Fruit fly (Drosophila melanogaster) whole organism, prepupa: ENCODE data around the gene Piezo.

Source experiments
- CG10669 ChIP-seq: fragments of 200-800 bp; sonication (Bioruptor generic); optimal IDR thresholded peaks from 3 replicates; lab custom pipeline; 2018; ENCODE audit warnings: missing biosample characterization, mild to moderate bottlenecking, missing genetic modification characterization, moderate library complexity
- CG11294 ChIP-seq: fragments of 200-800 bp; sonication (Bioruptor generic); IDR thresholded peaks from 2 replicates; pipeline ENCODE4 v1.3.6; 2022; ENCODE audit warnings: missing biosample characterization, missing genetic modification characterization
- CG11762 ChIP-seq: fragments of 200-800 bp; sonication (Bioruptor generic); optimal IDR thresholded peaks from 3 replicates; lab custom pipeline; 2016; ENCODE audit warnings: missing biosample characterization, missing genetic modification characterization; ENCODE audit not compliant: insufficient read depth
- CG11902 ChIP-seq: fragments of 200-800 bp; sonication (Bioruptor generic); optimal IDR thresholded peaks from 3 replicates; lab custom pipeline; 2016; ENCODE audit warnings: missing biosample characterization, missing genetic modification characterization
- CG15336 ChIP-seq: fragments of 200-800 bp; sonication (Bioruptor generic); IDR thresholded peaks from 2 replicates; pipeline ENCODE4 v1.3.6; 2022; ENCODE audit warnings: missing biosample characterization, missing genetic modification characterization
- CG1621 ChIP-seq: fragments of 200-800 bp; sonication (Bioruptor generic); optimal IDR thresholded peaks from 3 replicates; lab custom pipeline; 2018; ENCODE audit warnings: missing biosample characterization, mild to moderate bottlenecking, missing genetic modification characterization
- CG16779 ChIP-seq: fragments of 200-800 bp; sonication (Bioruptor generic); optimal IDR thresholded peaks from 3 replicates; lab custom pipeline; 2017; ENCODE audit warnings: missing biosample characterization, mild to moderate bottlenecking, missing genetic modification characterization
- CG31627 ChIP-seq: fragments of 200-800 bp; sonication (Bioruptor generic); optimal IDR thresholded peaks from 3 replicates; lab custom pipeline; 2016; ENCODE audit warnings: missing biosample characterization, missing genetic modification characterization
- CG32006 ChIP-seq: fragments of 200-800 bp; sonication (Bioruptor generic); optimal IDR thresholded peaks from 3 replicates; lab custom pipeline; 2017; ENCODE audit warnings: missing biosample characterization, mild to moderate bottlenecking, missing genetic modification characterization
- CG34406 ChIP-seq: fragments of 200-800 bp; sonication (Bioruptor generic); optimal IDR thresholded peaks from 3 replicates; lab custom pipeline; 2016; ENCODE audit warnings: missing biosample characterization, missing genetic modification characterization
- CG3919 ChIP-seq: fragments of 200-800 bp; sonication (Bioruptor generic); optimal IDR thresholded peaks from 3 replicates; lab custom pipeline; 2016; ENCODE audit warnings: missing biosample characterization, missing genetic modification characterization
- CG4318 ChIP-seq: fragments of 200-800 bp; sonication (Bioruptor generic); optimal IDR thresholded peaks from 3 replicates; lab custom pipeline; 2017; ENCODE audit warnings: missing biosample characterization, mild to moderate bottlenecking, missing genetic modification characterization
- CG6163 ChIP-seq: fragments of 200-800 bp; sonication (Bioruptor generic); IDR thresholded peaks from 3 replicates; pipeline ENCODE4 v1.3.6; 2022; ENCODE audit warnings: missing biosample characterization, missing genetic modification characterization
- CG6854 ChIP-seq: fragments of 200-800 bp; sonication (Bioruptor generic); optimal IDR thresholded peaks from 2 replicates; lab custom pipeline; 2017; ENCODE audit warnings: missing biosample characterization, mild to moderate bottlenecking, missing genetic modification characterization
- CG7368 ChIP-seq: fragments of 200-800 bp; sonication (Bioruptor generic); optimal IDR thresholded peaks from 3 replicates; lab custom pipeline; 2016; ENCODE audit warnings: missing biosample characterization, missing genetic modification characterization
- CG8119 ChIP-seq: fragments of 200-800 bp; sonication (Bioruptor generic); IDR thresholded peaks from 3 replicates; pipeline ENCODE4 v1.3.6; 2022; ENCODE audit warnings: missing biosample characterization, missing genetic modification characterization
- CG9139 ChIP-seq: fragments of 200-800 bp; sonication (Bioruptor generic); optimal IDR thresholded peaks from 3 replicates; lab custom pipeline; 2017; ENCODE audit warnings: missing biosample characterization, mild to moderate bottlenecking, missing genetic modification characterization
- Eip78C ChIP-seq: fragments of 200-800 bp; sonication (Bioruptor generic); peaks from one replicate; lab custom pipeline; 2016; ENCODE audit warnings: missing biosample characterization, missing genetic modification characterization
- Eip93F ChIP-seq: fragments of 200-800 bp; sonication (Bioruptor generic); optimal IDR thresholded peaks from 2 replicates; lab custom pipeline; 2016; ENCODE audit warnings: missing biosample characterization, mild to moderate bottlenecking, missing genetic modification characterization
- Ets21C ChIP-seq: fragments of 200-800 bp; sonication (Bioruptor generic); optimal IDR thresholded peaks from 3 replicates; lab custom pipeline; 2016; ENCODE audit warnings: missing biosample characterization, missing genetic modification characterization
- Gug ChIP-seq: fragments of 200-800 bp; sonication (Bioruptor generic); IDR thresholded peaks from 2 replicates; pipeline ENCODE4 v1.3.6; 2022; ENCODE audit warnings: missing biosample characterization, missing genetic modification characterization
- Hr38 ChIP-seq: sonication (Bioruptor generic); optimal IDR thresholded peaks from 2 replicates; lab custom pipeline; 2016; ENCODE audit warnings: missing biosample characterization, missing genetic modification characterization
- Hr4 ChIP-seq: fragments of 200-800 bp; sonication (Bioruptor generic); optimal IDR thresholded peaks from 3 replicates; lab custom pipeline; 2016; ENCODE audit warnings: missing biosample characterization, missing genetic modification characterization
- Lpt ChIP-seq: fragments of 200-800 bp; sonication (Bioruptor generic); optimal IDR thresholded peaks from 3 replicates; lab custom pipeline; 2016; ENCODE audit warnings: missing biosample characterization, missing genetic modification characterization
- OdsH ChIP-seq: fragments of 200-800 bp; sonication (Bioruptor generic); optimal IDR thresholded peaks from 3 replicates; lab custom pipeline; 2016; ENCODE audit warnings: missing biosample characterization, missing genetic modification characterization
- Smox ChIP-seq: fragments of 200-800 bp; sonication (Bioruptor generic); optimal IDR thresholded peaks from 3 replicates; lab custom pipeline; 2016; ENCODE audit warnings: missing biosample characterization, missing genetic modification characterization
- Sox102F ChIP-seq: fragments of 200-800 bp; sonication (Bioruptor generic); optimal IDR thresholded peaks from 2 replicates; lab custom pipeline; 2016; ENCODE audit warnings: missing biosample characterization, mild to moderate bottlenecking, missing genetic modification characterization
- Sox14 ChIP-seq: fragments of 200-800 bp; sonication (Bioruptor generic); optimal IDR thresholded peaks from 3 replicates; lab custom pipeline; 2016; ENCODE audit warnings: missing biosample characterization, missing genetic modification characterization
- Sox15 ChIP-seq: fragments of 200-800 bp; sonication (Bioruptor generic); optimal IDR thresholded peaks from 3 replicates; lab custom pipeline; 2016; ENCODE audit warnings: missing biosample characterization, missing genetic modification characterization
- achi ChIP-seq: fragments of 200-800 bp; sonication (Bioruptor generic); optimal IDR thresholded peaks from 3 replicates; lab custom pipeline; 2016; ENCODE audit warnings: missing biosample characterization, missing genetic modification characterization
- acj6 ChIP-seq: fragments of 200-800 bp; sonication (Bioruptor generic); optimal IDR thresholded peaks from 3 replicates; lab custom pipeline; 2016; ENCODE audit warnings: missing biosample characterization, missing genetic modification characterization
- cyc ChIP-seq: fragments of 200-800 bp; sonication (Bioruptor generic); optimal IDR thresholded peaks from 3 replicates; lab custom pipeline; 2016; ENCODE audit warnings: missing biosample characterization, missing genetic modification characterization
- dac ChIP-seq: fragments of 200-800 bp; sonication (Bioruptor generic); optimal IDR thresholded peaks from 2 replicates; lab custom pipeline; 2017; ENCODE audit warnings: missing biosample characterization, mild to moderate bottlenecking, missing genetic modification characterization
- eg ChIP-seq: fragments of 200-800 bp; sonication (Bioruptor generic); IDR thresholded peaks from 3 replicates; pipeline ENCODE4 v1.3.6; 2022; ENCODE audit warnings: missing biosample characterization, missing genetic modification characterization
- fd59A ChIP-seq: fragments of 200-800 bp; sonication (Bioruptor generic); optimal IDR thresholded peaks from 2 replicates; lab custom pipeline; 2017; ENCODE audit warnings: missing biosample characterization, mild to moderate bottlenecking, missing genetic modification characterization, missing genetic modification reagents
- fd85E ChIP-seq: fragments of 200-800 bp; sonication (Bioruptor generic); optimal IDR thresholded peaks from 3 replicates; lab custom pipeline; 2016; ENCODE audit warnings: missing biosample characterization, missing genetic modification characterization
- fkh ChIP-seq: fragments of 200-800 bp; sonication (Bioruptor generic); optimal IDR thresholded peaks from 3 replicates; lab custom pipeline; 2017; ENCODE audit warnings: missing biosample characterization, mild to moderate bottlenecking, missing genetic modification characterization, moderate library complexity
- lz ChIP-seq: fragments of 200-800 bp; sonication (Bioruptor generic); optimal IDR thresholded peaks from 3 replicates; lab custom pipeline; 2016; ENCODE audit warnings: missing biosample characterization, missing genetic modification characterization
- net ChIP-seq: fragments of 200-800 bp; sonication (Bioruptor generic); optimal IDR thresholded peaks from 3 replicates; lab custom pipeline; 2016; ENCODE audit warnings: missing biosample characterization, missing genetic modification characterization
- pdm3 ChIP-seq: fragments of 200-800 bp; sonication (Bioruptor generic); optimal IDR thresholded peaks from 3 replicates; lab custom pipeline; 2016; ENCODE audit warnings: missing biosample characterization, missing genetic modification characterization
- salr ChIP-seq, 2 experiments: fragments of 200-800 bp; sonication (Bioruptor generic); optimal IDR thresholded peaks; 3 replicates each; lab custom pipeline; 2016 to 2018; ENCODE audit warnings: missing biosample characterization in 2 of 2, missing genetic modification characterization in 2 of 2, mild to moderate bottlenecking in 1 of 2
- spab ChIP-seq: fragments of 200-800 bp; sonication (Bioruptor generic); optimal IDR thresholded peaks from 2 replicates; lab custom pipeline; 2017; ENCODE audit warnings: missing biosample characterization, mild to moderate bottlenecking, missing genetic modification characterization, missing genetic modification reagents
- ss ChIP-seq, 2 experiments: fragments of 200-800 bp; sonication (Bioruptor generic); optimal IDR thresholded peaks; 2 replicates in 1 of 2; 3 replicates in 1 of 2; lab custom pipeline; 2017 to 2018; ENCODE audit warnings: mild to moderate bottlenecking in 2 of 2, missing biosample characterization in 2 of 2, missing genetic modification characterization in 2 of 2, moderate library complexity in 1 of 2
- topi ChIP-seq: fragments of 200-800 bp; sonication (Bioruptor generic); optimal IDR thresholded peaks from 3 replicates; lab custom pipeline; 2016; ENCODE audit warnings: missing biosample characterization, missing genetic modification characterization
- vri ChIP-seq: fragments of 200-800 bp; sonication (Bioruptor generic); optimal IDR thresholded peaks from 3 replicates; lab custom pipeline; 2016; ENCODE audit warnings: missing biosample characterization, mild to moderate bottlenecking, missing genetic modification characterization

Gene Piezo

DNA sequence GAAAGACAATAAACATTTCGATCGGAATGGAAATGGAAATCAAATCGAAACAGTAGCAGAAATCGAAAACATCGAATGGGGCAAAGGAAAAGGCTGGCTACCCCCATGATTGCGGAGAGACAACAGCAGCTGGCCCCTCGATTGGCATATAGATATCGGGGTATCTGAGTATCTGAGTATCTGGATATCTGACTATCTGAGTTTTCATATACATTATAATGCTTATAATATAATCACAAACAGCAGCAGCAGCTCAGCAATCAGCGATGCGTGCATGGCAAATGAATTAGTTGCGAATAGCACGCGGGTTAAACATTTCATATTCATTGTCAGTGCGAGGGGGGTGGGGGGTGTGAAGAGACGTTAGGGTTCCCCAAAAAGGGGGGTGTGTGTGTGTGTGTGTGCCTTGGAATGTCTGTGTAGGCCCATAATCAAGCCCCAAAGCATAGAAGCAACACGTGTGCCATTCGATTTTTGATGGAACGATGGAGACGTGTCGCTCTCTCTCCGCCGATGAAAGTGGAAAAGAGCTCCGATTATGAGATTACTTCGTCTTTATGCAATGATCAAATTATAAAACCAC lies 7.8 kb downstream of the Piezo start:
- TF ChIP-seq CG6854 (GFP tag; lab: Kevin White, UChicago) (no peak), Smox (GFP tag; lab: Kevin White, UChicago) (no peak), cyc (GFP tag; lab: Kevin White, UChicago) (no peak), lz (no peak), CG9139 (GFP tag; lab: Kevin White, UChicago) (no peak), fd85E (GFP tag; lab: Kevin White, UChicago) (no peak), Gug (GFP tag; lab: Robert Waterston, UW) (no peak), OdsH (no peak), vri (GFP tag; lab: Kevin White, UChicago) (no peak), CG1621 (tag; lab: Kevin White, UChicago) (no peak), eg (GFP tag; lab: Robert Waterston, UW) (no peak), CG11294 (GFP tag; lab: Robert Waterston, UW) (no peak), fd59A (GFP tag; lab: Kevin White, UChicago) (no peak), CG31627 (GFP tag; lab: Kevin White, UChicago) (no peak), Eip78C (GFP tag; lab: Kevin White, UChicago) (no peak), Sox15 (GFP tag; lab: Kevin White, UChicago) (no peak), Sox102F (GFP tag; lab: Kevin White, UChicago) (no peak), fkh (GFP tag; lab: Kevin White, UChicago) (no peak), CG11902 (no peak), CG3919 (GFP tag; lab: Kevin White, UChicago) (no peak)
- TF ChIP-seq, all 60 proteins: peak for 0

DNA sequence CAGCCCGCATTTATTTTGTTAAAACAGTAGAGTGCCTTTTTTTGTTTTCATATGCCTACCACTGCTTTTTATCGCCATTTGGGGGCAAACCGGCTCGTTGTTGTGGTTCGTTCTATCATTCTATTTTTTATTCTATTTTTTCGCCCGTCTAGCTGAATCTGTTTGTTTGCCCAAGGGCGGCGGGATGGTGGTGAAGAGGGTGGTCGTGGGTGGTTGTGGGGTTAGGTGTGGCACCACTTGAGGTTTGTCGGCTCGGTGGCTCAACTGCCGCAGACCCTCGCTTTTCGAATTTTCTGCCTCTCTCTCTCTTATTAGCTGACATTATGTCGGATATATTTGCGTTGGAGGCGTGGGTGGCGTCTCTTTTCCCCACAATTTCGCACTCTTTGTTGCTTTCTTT lies 8.7 kb downstream of the Piezo start:
- TF ChIP-seq CG6163 (GFP tag; lab: Robert Waterston, UW) (0 out of 3 replicates have a peak, but pooled peaks have one; percentile 44), CG15336 (GFP tag; lab: Robert Waterston, UW) (peak; percentile 23; the same call in 1 of the 2 replicates), Gug (GFP tag; lab: Robert Waterston, UW) (no peak), Sox14 (GFP tag; lab: Kevin White, UChicago) (peak; percentile 24)

DNA sequence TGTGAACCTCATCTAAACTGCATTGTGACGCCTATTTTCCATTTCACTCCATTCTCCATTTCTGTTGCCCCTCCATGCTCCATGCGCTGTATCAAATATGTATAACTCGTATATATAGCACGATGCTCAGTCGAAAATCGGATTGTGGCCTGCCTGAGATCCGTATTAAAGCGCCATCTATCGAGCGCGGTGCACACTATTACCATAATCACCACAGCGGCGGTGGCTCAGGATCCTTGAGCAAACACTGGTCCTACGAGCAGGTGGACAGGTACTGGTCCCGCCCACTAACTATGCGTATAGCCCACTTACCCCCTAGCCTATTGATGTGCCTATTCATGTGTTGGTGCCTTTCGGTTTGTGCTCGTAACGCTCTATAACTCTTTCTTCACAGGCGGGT lies 22.1 kb downstream of the Piezo start:
- no peak for TF ChIP-seq Eip93F (GFP tag; lab: Kevin White, UChicago)
- TF ChIP-seq CG8119 (GFP tag; lab: Robert Waterston, UW): no peak
- TF ChIP-seq Lpt (GFP tag; lab: Kevin White, UChicago): no peak
- no peak for TF ChIP-seq Smox (GFP tag; lab: Kevin White, UChicago)
- no peak for TF ChIP-seq CG34406 (GFP tag; lab: Kevin White, UChicago)
- TF ChIP-seq pdm3 (GFP tag; lab: Kevin White, UChicago): no peak
- TF ChIP-seq CG11762: no peak
- no peak for TF ChIP-seq CG16779 (tag; lab: Kevin White, UChicago)
- no peak for TF ChIP-seq salr (GFP tag; optimal IDR thresholded peaks at IDR 0.05; lab: Kevin White, UChicago)
- TF ChIP-seq achi (GFP tag; lab: Kevin White, UChicago): no peak
- TF ChIP-seq spab (GFP tag; lab: Kevin White, UChicago): no peak
- no peak for TF ChIP-seq OdsH
- no peak for TF ChIP-seq Hr38 (GFP tag; lab: Kevin White, UChicago)
- no peak for TF ChIP-seq fd59A (GFP tag; lab: Kevin White, UChicago)
- no peak for TF ChIP-seq vri (GFP tag; lab: Kevin White, UChicago)
- TF ChIP-seq Hr4: no peak
- TF ChIP-seq cyc (GFP tag; lab: Kevin White, UChicago): no peak
- TF ChIP-seq topi (GFP tag; lab: Kevin White, UChicago): no peak
- TF ChIP-seq eg (GFP tag; lab: Robert Waterston, UW): no peak
- TF ChIP-seq Sox14 (GFP tag; lab: Kevin White, UChicago): no peak
- TF ChIP-seq, all 60 proteins: peak for 0

DNA sequence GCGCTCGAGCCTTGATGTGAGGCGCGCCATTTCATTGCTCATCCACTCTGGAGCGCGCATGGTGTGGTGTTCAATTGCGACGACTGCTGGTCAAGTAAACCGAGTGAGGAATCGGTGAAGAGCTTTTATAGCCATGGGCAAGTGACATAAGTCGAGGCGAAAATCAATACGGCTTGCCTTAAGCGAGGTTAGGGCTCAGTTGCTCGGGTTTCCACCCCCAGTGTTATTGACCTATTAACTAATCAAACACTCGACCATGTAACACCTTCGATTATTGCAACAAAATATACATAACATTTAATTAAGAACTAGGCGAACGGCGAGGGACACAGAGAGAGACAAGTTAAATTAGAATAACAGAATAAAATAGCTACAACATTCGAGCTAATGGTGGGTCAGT lies 27.8 kb downstream of the Piezo start, which contains the start of gene CG34134:
CG34134 (minus strand) TSS at position 101 of the 400 bp plus-strand sequence.
- TF ChIP-seq CG10669 (GFP tag; lab: Kevin White, UChicago): no peak
- TF ChIP-seq fd85E (GFP tag; lab: Kevin White, UChicago): no peak
- TF ChIP-seq dac (GFP tag; lab: Kevin White, UChicago): no peak
- TF ChIP-seq ss (GFP tag; optimal IDR thresholded peaks at IDR 0.05; lab: Kevin White, UChicago): no peak
- no peak for TF ChIP-seq Sox15 (GFP tag; lab: Kevin White, UChicago)
- TF ChIP-seq lz: no peak
- TF ChIP-seq fkh (GFP tag; lab: Kevin White, UChicago): no peak
- no peak for TF ChIP-seq net
- TF ChIP-seq CG3919 (GFP tag; lab: Kevin White, UChicago): no peak
- TF ChIP-seq Ets21C (GFP tag; lab: Kevin White, UChicago): no peak
- no peak for TF ChIP-seq CG7368 (GFP tag; lab: Kevin White, UChicago)
- no peak for TF ChIP-seq Lpt (GFP tag; lab: Kevin White, UChicago)
- no peak for TF ChIP-seq CG11902
- TF ChIP-seq CG32006 (GFP tag; lab: Kevin White, UChicago): no peak
- no peak for TF ChIP-seq acj6 (GFP tag; lab: Kevin White, UChicago)
- no peak for TF ChIP-seq CG15336 (GFP tag; lab: Robert Waterston, UW)
- TF ChIP-seq CG4318: no peak
- TF ChIP-seq CG11762: no peak
